Fruit fly (Drosophila melanogaster) whole organism, embryonic: ENCODE data around the gene UBL3.

Source experiments
- Abd-B ChIP-seq: fragments of 200-800 bp; sonication (Bioruptor generic); optimal IDR thresholded peaks from 2 replicates; lab custom pipeline; 2018; ENCODE audit warnings: missing biosample characterization, mild to moderate bottlenecking, missing genetic modification characterization, moderate library complexity
- Antp ChIP-seq: fragments of 200-800 bp; sonication (Bioruptor generic); optimal IDR thresholded peaks from 3 replicates; lab custom pipeline; 2016; ENCODE audit warnings: missing biosample characterization, missing genetic modification characterization
- BEAF-32 ChIP-seq: fragments of 200-800 bp; sonication (Bioruptor generic); optimal IDR thresholded peaks from 3 replicates; lab custom pipeline; 2017; ENCODE audit warnings: missing biosample characterization, missing genetic modification characterization, mild to moderate bottlenecking, moderate library complexity, missing genetic modification reagents
- CG11723 ChIP-seq: fragments of 200-800 bp; sonication (Bioruptor generic); optimal IDR thresholded peaks from 2 replicates; lab custom pipeline; 2017; ENCODE audit warnings: missing biosample characterization, mild to moderate bottlenecking, missing genetic modification characterization
- CG1233 ChIP-seq: fragments of 200-800 bp; sonication (Bioruptor generic); optimal IDR thresholded peaks from 4 replicates; lab custom pipeline; 2018; ENCODE audit warnings: missing biosample characterization, mild to moderate bottlenecking, missing genetic modification characterization
- CG14710 ChIP-seq: fragments of 200-800 bp; sonication (Bioruptor generic); optimal IDR thresholded peaks from 3 replicates; lab custom pipeline; 2019; ENCODE audit warnings: missing biosample characterization, mild to moderate bottlenecking, missing genetic modification characterization, moderate library complexity
- CG16863 ChIP-seq: fragments of 200-800 bp; sonication (Bioruptor generic); optimal IDR thresholded peaks from 3 replicates; lab custom pipeline; 2016; ENCODE audit warnings: missing biosample characterization, missing genetic modification characterization
- CG17568 ChIP-seq: fragments of 200-800 bp; sonication (Bioruptor generic); optimal IDR thresholded peaks from 2 replicates; lab custom pipeline; 2018; ENCODE audit warnings: missing biosample characterization, mild to moderate bottlenecking, missing genetic modification characterization, moderate library complexity
- CG18476 ChIP-seq: fragments of 200-800 bp; sonication (Bioruptor generic); optimal IDR thresholded peaks from 2 replicates; lab custom pipeline; 2016; ENCODE audit warnings: missing biosample characterization, mild to moderate bottlenecking, missing genetic modification characterization
- CG18764 ChIP-seq: fragments of 200-800 bp; sonication (Bioruptor generic); optimal IDR thresholded peaks from 3 replicates; lab custom pipeline; 2016; ENCODE audit warnings: missing biosample characterization, missing genetic modification characterization
- CG2199 ChIP-seq: fragments of 200-800 bp; sonication (Bioruptor generic); IDR thresholded peaks from 3 replicates; pipeline ENCODE4 v1.3.6; 2022; ENCODE audit warnings: missing biosample characterization, missing genetic modification characterization
- CG3407 ChIP-seq: fragments of 200-800 bp; sonication (Bioruptor generic); optimal IDR thresholded peaks from 2 replicates; lab custom pipeline; 2018; ENCODE audit warnings: missing biosample characterization, mild to moderate bottlenecking, missing genetic modification characterization
- CG43689 ChIP-seq: fragments of 200-800 bp; sonication (Bioruptor generic); IDR thresholded peaks from 2 replicates; pipeline ENCODE4 v1.3.6; 2022; ENCODE audit warnings: missing biosample characterization, missing genetic modification characterization
- CG4404 ChIP-seq: fragments of 200-800 bp; sonication (Bioruptor generic); IDR thresholded peaks from 2 replicates; pipeline ENCODE4 v1.3.6; 2022; ENCODE audit warnings: missing biosample characterization, missing genetic modification characterization
- CG4730 ChIP-seq: fragments of 200-800 bp; sonication (Bioruptor generic); IDR thresholded peaks from 2 replicates; pipeline ENCODE4 v1.3.6; 2022; ENCODE audit warnings: missing biosample characterization, missing genetic modification characterization
- CG6254 ChIP-seq: fragments of 200-800 bp; sonication (Bioruptor generic); optimal IDR thresholded peaks from 3 replicates; lab custom pipeline; 2017; ENCODE audit warnings: mild to moderate bottlenecking, missing biosample characterization, missing genetic modification reagents, missing genetic modification characterization
- CG6689 ChIP-seq: fragments of 200-800 bp; sonication (Bioruptor generic); IDR thresholded peaks from 2 replicates; pipeline ENCODE4 v1.3.6; 2022; ENCODE audit warnings: missing biosample characterization, missing genetic modification characterization
- CG8290 ChIP-seq, 3 experiments: fragments of 200-800 bp; sonication (Bioruptor generic); optimal IDR thresholded peaks; 2 replicates each; lab custom pipeline; 2016 to 2019; ENCODE audit warnings: missing biosample characterization in 3 of 3, missing genetic modification characterization in 3 of 3, mild to moderate bottlenecking in 2 of 3, moderate library complexity in 1 of 3
- CG8388 ChIP-seq: fragments of 200-800 bp; sonication (Bioruptor generic); optimal IDR thresholded peaks from 2 replicates; lab custom pipeline; 2019; ENCODE audit warnings: missing biosample characterization, mild to moderate bottlenecking, missing genetic modification characterization, moderate library complexity
- D19B ChIP-seq: fragments of 200-800 bp; sonication (Bioruptor generic); optimal IDR thresholded peaks from 2 replicates; lab custom pipeline; 2017; ENCODE audit warnings: missing biosample characterization, mild to moderate bottlenecking, missing genetic modification characterization
- Dp ChIP-seq: fragments of 200-800 bp; sonication (Bioruptor generic); optimal IDR thresholded peaks from 2 replicates; lab custom pipeline; 2018; ENCODE audit warnings: missing biosample characterization, mild to moderate bottlenecking, missing genetic modification characterization, moderate library complexity
- Drgx ChIP-seq: fragments of 200-800 bp; sonication (Bioruptor generic); IDR thresholded peaks from 2 replicates; pipeline ENCODE4 v1.3.6; 2022; ENCODE audit warnings: missing biosample characterization, missing genetic modification characterization
- GATAe ChIP-seq: fragments of 200-800 bp; sonication (Bioruptor generic); conservative IDR thresholded peaks from 2 replicates; pipeline ENCODE4 v1.3.6; 2022; ENCODE audit warnings: missing biosample characterization, missing genetic modification characterization
- H15 ChIP-seq: fragments of 200-800 bp; sonication (Bioruptor generic); IDR thresholded peaks from 3 replicates; pipeline ENCODE4 v1.3.6; 2022; ENCODE audit warnings: missing biosample characterization, missing genetic modification characterization
- Max ChIP-seq: fragments of 200-800 bp; sonication (Bioruptor generic); optimal IDR thresholded peaks from 2 replicates; lab custom pipeline; 2016; ENCODE audit warnings: missing biosample characterization, mild to moderate bottlenecking, missing genetic modification characterization
- NK7.1 ChIP-seq: fragments of 200-800 bp; sonication (Bioruptor generic); optimal IDR thresholded peaks from 3 replicates; lab custom pipeline; 2016; ENCODE audit warnings: missing biosample characterization, missing genetic modification characterization
- Rfx ChIP-seq: fragments of 200-800 bp; sonication (Bioruptor generic); IDR thresholded peaks from 2 replicates; pipeline ENCODE4 v1.3.6; 2022; ENCODE audit warnings: missing biosample characterization, missing genetic modification characterization
- Scr ChIP-seq: fragments of 200-800 bp; sonication (Bioruptor generic); IDR thresholded peaks from 2 replicates; pipeline ENCODE4 v1.3.6; 2022; ENCODE audit warnings: missing biosample characterization, missing genetic modification characterization; ENCODE audit not compliant: partially characterized antibody
- Sry-β ChIP-seq: fragments of 200-800 bp; sonication (Bioruptor generic); optimal IDR thresholded peaks from 2 replicates; lab custom pipeline; 2018; ENCODE audit warnings: missing biosample characterization, mild to moderate bottlenecking, missing genetic modification characterization, moderate library complexity
- abd-A ChIP-seq: fragments of 200-800 bp; sonication (Bioruptor generic); optimal IDR thresholded peaks from 3 replicates; lab custom pipeline; 2019; ENCODE audit warnings: missing biosample characterization, mild to moderate bottlenecking, missing genetic modification characterization, moderate library complexity
- bab2 ChIP-seq: fragments of 200-800 bp; sonication (Bioruptor generic); optimal IDR thresholded peaks from 2 replicates; lab custom pipeline; 2016; ENCODE audit warnings: missing biosample characterization, missing genetic modification characterization
- croc ChIP-seq: fragments of 200-800 bp; sonication (Bioruptor generic); conservative IDR thresholded peaks from 3 replicates; pipeline ENCODE4 v1.3.6; 2022; ENCODE audit warnings: missing biosample characterization, missing genetic modification characterization
- dimm ChIP-seq: fragments of 200-800 bp; sonication (Bioruptor generic); IDR thresholded peaks from 2 replicates; pipeline ENCODE4 v1.3.6; 2022; ENCODE audit warnings: missing biosample characterization, missing genetic modification characterization
- dmrt99B ChIP-seq: fragments of 200-800 bp; sonication (Bioruptor generic); optimal IDR thresholded peaks from 2 replicates; lab custom pipeline; 2018; ENCODE audit warnings: missing biosample characterization, mild to moderate bottlenecking, missing genetic modification characterization, moderate library complexity
- ems ChIP-seq: fragments of 200-800 bp; sonication (Bioruptor generic); optimal IDR thresholded peaks from 3 replicates; lab custom pipeline; 2016; ENCODE audit warnings: missing biosample characterization, missing genetic modification characterization
- esg ChIP-seq: fragments of 200-800 bp; sonication (Bioruptor generic); conservative IDR thresholded peaks from 2 replicates; pipeline ENCODE4 v1.3.6; 2022; ENCODE audit warnings: missing biosample characterization, missing genetic modification characterization
- fu2 ChIP-seq: fragments of 200-800 bp; sonication (Bioruptor generic); optimal IDR thresholded peaks from 2 replicates; lab custom pipeline; 2016; ENCODE audit warnings: missing biosample characterization, missing genetic modification characterization
- gce ChIP-seq: fragments of 200-800 bp; sonication (Bioruptor generic); IDR thresholded peaks from 3 replicates; pipeline ENCODE4 v1.3.6; 2022; ENCODE audit warnings: missing biosample characterization, missing genetic modification characterization
- inv ChIP-seq: fragments of 200-800 bp; sonication (Bioruptor generic); IDR thresholded peaks from 2 replicates; pipeline ENCODE4 v1.3.6; 2022; ENCODE audit warnings: missing biosample characterization, missing genetic modification characterization; ENCODE audit not compliant: partially characterized antibody
- kay ChIP-seq: fragments of 200-800 bp; sonication (Bioruptor generic); optimal IDR thresholded peaks from 2 replicates; lab custom pipeline; 2016; ENCODE audit warnings: missing biosample characterization, missing genetic modification characterization
- klu ChIP-seq: fragments of 200-800 bp; sonication (Bioruptor generic); IDR thresholded peaks from 2 replicates; pipeline ENCODE4 v1.3.6; 2022; ENCODE audit warnings: missing biosample characterization, missing genetic modification characterization
- knrl ChIP-seq: fragments of 200-800 bp; sonication (Bioruptor generic); IDR thresholded peaks from 3 replicates; pipeline ENCODE4 v1.3.6; 2022; ENCODE audit warnings: missing biosample characterization, missing genetic modification characterization; ENCODE audit not compliant: partially characterized antibody
- nerfin-1 ChIP-seq: fragments of 200-800 bp; sonication (Bioruptor generic); optimal IDR thresholded peaks from 3 replicates; lab custom pipeline; 2019; ENCODE audit warnings: missing biosample characterization, mild to moderate bottlenecking, missing genetic modification characterization, moderate library complexity
- nerfin-2 ChIP-seq: fragments of 200-800 bp; sonication (Bioruptor generic); IDR thresholded peaks from 2 replicates; pipeline ENCODE4 v1.3.6; 2022; ENCODE audit warnings: missing biosample characterization, missing genetic modification characterization; ENCODE audit not compliant: partially characterized antibody
- repo ChIP-seq: fragments of 200-800 bp; sonication (Bioruptor generic); optimal IDR thresholded peaks from 2 replicates; lab custom pipeline; 2016; ENCODE audit warnings: missing biosample characterization, missing genetic modification characterization
- sug ChIP-seq: fragments of 200-800 bp; optimal IDR thresholded peaks from 2 replicates; lab custom pipeline; 2019; ENCODE audit warnings: missing biosample characterization, mild to moderate bottlenecking, missing genetic modification characterization, moderate library complexity
- zen ChIP-seq: fragments of 200-800 bp; sonication (Bioruptor generic); optimal IDR thresholded peaks from 3 replicates; lab custom pipeline; 2018; ENCODE audit warnings: missing biosample characterization, mild to moderate bottlenecking, missing genetic modification characterization, moderate library complexity
- zen2 ChIP-seq: fragments of 200-800 bp; sonication (Bioruptor generic); IDR thresholded peaks from 3 replicates; pipeline ENCODE4 v1.3.6; 2022; ENCODE audit warnings: missing biosample characterization, missing genetic modification characterization; ENCODE audit not compliant: partially characterized antibody

Gene UBL3

DNA sequence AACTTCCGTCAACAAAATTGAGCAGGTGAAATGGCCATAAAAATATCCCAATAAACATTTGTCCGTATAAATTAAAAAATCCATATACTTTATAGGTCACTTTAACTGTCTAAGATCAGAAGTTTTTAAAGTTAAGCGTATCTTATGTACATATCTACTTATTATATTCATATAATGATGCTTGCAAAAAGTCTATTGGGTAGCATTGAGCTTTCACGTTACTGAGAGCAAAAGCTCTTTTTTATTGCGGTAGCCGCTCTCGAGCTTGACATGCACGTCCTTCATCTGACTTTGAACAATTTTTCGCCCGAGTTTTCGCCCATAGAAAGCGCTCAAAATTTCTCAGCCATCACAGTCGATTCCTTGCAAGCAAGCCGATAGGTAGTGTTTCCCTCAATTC lies 14.9 kb upstream of the UBL3 start, which contains the start of gene Gapdh2 (continued):
- peak; percentile 92 for TF ChIP-seq CG8290 (GFP tag; optimal IDR thresholded peaks at IDR 0.05; lab: Kevin White, UChicago)
- TF ChIP-seq CG8290 (tag; optimal IDR thresholded peaks at IDR 0.05; lab: Kevin White, UChicago) = peak; percentile 81 to 98
- TF ChIP-seq CG11723 (GFP tag; lab: Kevin White, UChicago) = peak; percentile 99
- no peak for TF ChIP-seq inv (GFP tag; lab: Robert Waterston, UW)
- peak; percentile 97 for TF ChIP-seq zen (tag; lab: Kevin White, UChicago)
- TF ChIP-seq CG3407 = peak; percentile 97
- peak; percentile 100 for TF ChIP-seq Drgx (GFP tag; lab: Robert Waterston, UW)
- peak; percentile 94 for TF ChIP-seq fu2 (GFP tag; lab: Kevin White, UChicago)
- peak; percentile 97 for TF ChIP-seq kay (GFP tag; lab: Kevin White, UChicago)
- TF ChIP-seq CG1233 (GFP tag; lab: Kevin White, UChicago) = peak; percentile 99
- TF ChIP-seq sug (tag; lab: Kevin White, UChicago) = peak; percentile 100
- TF ChIP-seq esg (GFP tag; lab: Robert Waterston, UW) = peak; percentile 99
- peak; percentile 99 for TF ChIP-seq CG8388 (GFP tag; lab: Kevin White, UChicago)
- peak; percentile 98 for TF ChIP-seq CG6689 (GFP tag; lab: Robert Waterston, UW)
- TF ChIP-seq CG16863 (GFP tag; lab: Kevin White, UChicago) = peak; percentile 95
- TF ChIP-seq repo = peak; percentile 94
- peak; percentile 99 for TF ChIP-seq CG17568 (GFP tag; lab: Kevin White, UChicago)
- peak; percentile 95 for TF ChIP-seq GATAe
- TF ChIP-seq Abd-B (GFP tag; lab: Kevin White, UChicago) = peak; percentile 99
- TF ChIP-seq CG2199 = peak; percentile 98
- TF ChIP-seq H15 (GFP tag; lab: Robert Waterston, UW) = peak; percentile 97
- no peak for TF ChIP-seq zen2
- peak; percentile 97; the same call in 1 of the 2 replicates for TF ChIP-seq klu (GFP tag; lab: Robert Waterston, UW)
- TF ChIP-seq dmrt99B (tag; lab: Kevin White, UChicago) = peak; percentile 100
- peak; percentile 98 for TF ChIP-seq ems
- TF ChIP-seq CG18476 (GFP tag; lab: Kevin White, UChicago) = peak; percentile 99
- peak; percentile 88 for TF ChIP-seq CG4404 (GFP tag; lab: Robert Waterston, UW)
- peak; percentile 96 for TF ChIP-seq croc (GFP tag; lab: Robert Waterston, UW)
- peak; percentile 50 for TF ChIP-seq Dp

DNA sequence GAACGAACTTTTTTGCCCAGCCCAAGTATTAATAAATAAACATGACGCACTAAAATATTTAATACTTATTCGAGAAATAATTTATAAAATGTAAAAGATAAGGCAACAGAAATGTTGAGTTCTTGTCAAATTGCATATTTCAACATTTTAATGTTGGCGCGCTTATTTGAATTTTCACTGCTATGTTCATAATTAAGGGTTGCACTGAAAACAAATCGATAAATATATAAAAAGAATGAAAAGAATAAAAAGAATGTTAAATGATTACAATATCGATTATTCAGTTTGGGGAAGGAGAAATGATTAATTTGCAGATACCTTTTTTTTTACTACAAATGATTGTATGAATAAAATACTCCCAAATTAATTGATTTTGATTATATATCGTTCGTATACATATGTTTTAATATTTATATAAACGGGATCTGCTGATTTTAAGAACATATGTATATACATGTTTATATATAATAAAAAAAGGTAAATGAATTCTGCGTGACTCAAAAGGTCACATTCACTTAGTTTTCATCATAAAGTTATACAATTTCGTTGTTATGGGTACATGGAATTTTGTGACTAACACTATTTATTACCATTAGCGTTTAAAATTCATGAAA lies 13.9 kb upstream of the UBL3 start:
- TF ChIP-seq dimm (GFP tag; lab: Robert Waterston, UW) = no peak
- TF ChIP-seq BEAF-32 (GFP tag; lab: Kevin White, UChicago) = peak; percentile 54
- TF ChIP-seq zen (tag; lab: Kevin White, UChicago) = no peak
- no peak for TF ChIP-seq NK7.1 (GFP tag; lab: Kevin White, UChicago)
- TF ChIP-seq CG43689 (GFP tag; lab: Robert Waterston, UW) = no peak
- TF ChIP-seq knrl = no peak
- no peak for TF ChIP-seq Max (GFP tag; lab: Kevin White, UChicago)
- no peak for TF ChIP-seq CG8290 (GFP tag; optimal IDR thresholded peaks at IDR 0.05; lab: Kevin White, UChicago)
- TF ChIP-seq CG8290 (tag; optimal IDR thresholded peaks at IDR 0.05; lab: Kevin White, UChicago) = no peak
- TF ChIP-seq CG6254 = peak; percentile 37
- TF ChIP-seq D19B (GFP tag; lab: Kevin White, UChicago) = no peak
- TF ChIP-seq bab2 = no peak
- TF ChIP-seq nerfin-2 (GFP tag; lab: Robert Waterston, UW) = no peak
- TF ChIP-seq gce (GFP tag; lab: Robert Waterston, UW) = no peak
- TF ChIP-seq Antp (GFP tag; lab: Kevin White, UChicago) = no peak
- TF ChIP-seq CG17568 (GFP tag; lab: Kevin White, UChicago) = no peak
- TF ChIP-seq Dp = peak; percentile 74
- TF ChIP-seq Sry-β = no peak
- TF ChIP-seq CG4730 (GFP tag; lab: Robert Waterston, UW) = no peak
- no peak for TF ChIP-seq nerfin-1 (tag; lab: Kevin White, UChicago)
- no peak for TF ChIP-seq Rfx (GFP tag; lab: Robert Waterston, UW)
- TF ChIP-seq CG18764 (GFP tag; lab: Kevin White, UChicago) = no peak
- peak; percentile 34 for TF ChIP-seq abd-A (tag; lab: Kevin White, UChicago)
- peak; percentile 14 for TF ChIP-seq CG14710 (tag; lab: Kevin White, UChicago)
- peak; percentile 50 for TF ChIP-seq Scr
